Fruit fly (Drosophila melanogaster) whole organism, prepupa: ENCODE results near the gene Teh2.

Experiments used
- Blimp-1 ChIP-seq: fragments of 200-800 bp; sonication (Bioruptor generic); optimal IDR thresholded peaks from 3 replicates; lab custom pipeline; 2017; ENCODE audit warnings: missing biosample characterization, missing genetic modification characterization, mild to moderate bottlenecking, moderate library complexity, missing genetic modification reagents
- CG10631 ChIP-seq: fragments of 200-800 bp; sonication (Bioruptor generic); optimal IDR thresholded peaks from 2 replicates; lab custom pipeline; 2016; ENCODE audit warnings: missing biosample characterization, missing genetic modification characterization
- CG11762 ChIP-seq: fragments of 200-800 bp; sonication (Bioruptor generic); optimal IDR thresholded peaks from 3 replicates; lab custom pipeline; 2016; ENCODE audit warnings: missing biosample characterization, missing genetic modification characterization; ENCODE audit not compliant: insufficient read depth
- CG11902 ChIP-seq: fragments of 200-800 bp; sonication (Bioruptor generic); optimal IDR thresholded peaks from 3 replicates; lab custom pipeline; 2016; ENCODE audit warnings: missing biosample characterization, missing genetic modification characterization
- CG15336 ChIP-seq: fragments of 200-800 bp; sonication (Bioruptor generic); IDR thresholded peaks from 2 replicates; pipeline ENCODE4 v1.3.6; 2022; ENCODE audit warnings: missing biosample characterization, missing genetic modification characterization
- CG1621 ChIP-seq: fragments of 200-800 bp; sonication (Bioruptor generic); optimal IDR thresholded peaks from 3 replicates; lab custom pipeline; 2018; ENCODE audit warnings: missing biosample characterization, mild to moderate bottlenecking, missing genetic modification characterization
- CG16779 ChIP-seq: fragments of 200-800 bp; sonication (Bioruptor generic); optimal IDR thresholded peaks from 3 replicates; lab custom pipeline; 2017; ENCODE audit warnings: missing biosample characterization, mild to moderate bottlenecking, missing genetic modification characterization
- CG3032 ChIP-seq: fragments of 200-800 bp; optimal IDR thresholded peaks from 2 replicates; lab custom pipeline; 2019; ENCODE audit warnings: missing biosample characterization, mild to moderate bottlenecking, missing genetic modification characterization, moderate library complexity
- CG31627 ChIP-seq: fragments of 200-800 bp; sonication (Bioruptor generic); optimal IDR thresholded peaks from 3 replicates; lab custom pipeline; 2016; ENCODE audit warnings: missing biosample characterization, missing genetic modification characterization
- CG3919 ChIP-seq: fragments of 200-800 bp; sonication (Bioruptor generic); optimal IDR thresholded peaks from 3 replicates; lab custom pipeline; 2016; ENCODE audit warnings: missing biosample characterization, missing genetic modification characterization
- CG6163 ChIP-seq: fragments of 200-800 bp; sonication (Bioruptor generic); IDR thresholded peaks from 3 replicates; pipeline ENCODE4 v1.3.6; 2022; ENCODE audit warnings: missing biosample characterization, missing genetic modification characterization
- CG6276 ChIP-seq: fragments of 200-800 bp; sonication (Bioruptor generic); optimal IDR thresholded peaks from 2 replicates; lab custom pipeline; 2017; ENCODE audit warnings: missing biosample characterization, mild to moderate bottlenecking, missing genetic modification characterization
- CG6808 ChIP-seq: fragments of 200-800 bp; sonication (Bioruptor generic); optimal IDR thresholded peaks from 3 replicates; lab custom pipeline; 2017; ENCODE audit warnings: missing biosample characterization, missing genetic modification characterization, mild to moderate bottlenecking, moderate library complexity, missing genetic modification reagents
- CG7368 ChIP-seq: fragments of 200-800 bp; sonication (Bioruptor generic); optimal IDR thresholded peaks from 3 replicates; lab custom pipeline; 2016; ENCODE audit warnings: missing biosample characterization, missing genetic modification characterization
- CG8119 ChIP-seq: fragments of 200-800 bp; sonication (Bioruptor generic); IDR thresholded peaks from 3 replicates; pipeline ENCODE4 v1.3.6; 2022; ENCODE audit warnings: missing biosample characterization, missing genetic modification characterization
- Eip75B ChIP-seq: fragments of 200-800 bp; sonication (Bioruptor generic); optimal IDR thresholded peaks from 3 replicates; lab custom pipeline; 2016; ENCODE audit warnings: missing biosample characterization, missing genetic modification characterization
- Eip78C ChIP-seq: fragments of 200-800 bp; sonication (Bioruptor generic); peaks from one replicate; lab custom pipeline; 2016; ENCODE audit warnings: missing biosample characterization, missing genetic modification characterization
- Gug ChIP-seq: fragments of 200-800 bp; sonication (Bioruptor generic); IDR thresholded peaks from 2 replicates; pipeline ENCODE4 v1.3.6; 2022; ENCODE audit warnings: missing biosample characterization, missing genetic modification characterization
- Hr39 ChIP-seq: fragments of 200-800 bp; sonication (Bioruptor generic); optimal IDR thresholded peaks from 2 replicates; lab custom pipeline; 2016; ENCODE audit warnings: missing biosample characterization, missing genetic modification characterization
- Met ChIP-seq: fragments of 200-800 bp; sonication (Bioruptor generic); optimal IDR thresholded peaks from 3 replicates; lab custom pipeline; 2016; ENCODE audit warnings: missing biosample characterization, missing genetic modification characterization
- Sox102F ChIP-seq: fragments of 200-800 bp; sonication (Bioruptor generic); optimal IDR thresholded peaks from 2 replicates; lab custom pipeline; 2016; ENCODE audit warnings: missing biosample characterization, mild to moderate bottlenecking, missing genetic modification characterization
- Sox14 ChIP-seq: fragments of 200-800 bp; sonication (Bioruptor generic); optimal IDR thresholded peaks from 3 replicates; lab custom pipeline; 2016; ENCODE audit warnings: missing biosample characterization, missing genetic modification characterization
- Sox15 ChIP-seq: fragments of 200-800 bp; sonication (Bioruptor generic); optimal IDR thresholded peaks from 3 replicates; lab custom pipeline; 2016; ENCODE audit warnings: missing biosample characterization, missing genetic modification characterization
- cyc ChIP-seq: fragments of 200-800 bp; sonication (Bioruptor generic); optimal IDR thresholded peaks from 3 replicates; lab custom pipeline; 2016; ENCODE audit warnings: missing biosample characterization, missing genetic modification characterization
- eg ChIP-seq: fragments of 200-800 bp; sonication (Bioruptor generic); IDR thresholded peaks from 3 replicates; pipeline ENCODE4 v1.3.6; 2022; ENCODE audit warnings: missing biosample characterization, missing genetic modification characterization
- esn ChIP-seq: fragments of 200-800 bp; sonication (Bioruptor generic); optimal IDR thresholded peaks from 2 replicates; lab custom pipeline; 2016; ENCODE audit warnings: missing biosample characterization, mild to moderate bottlenecking, missing genetic modification characterization, moderate library complexity
- fkh ChIP-seq: fragments of 200-800 bp; sonication (Bioruptor generic); optimal IDR thresholded peaks from 3 replicates; lab custom pipeline; 2017; ENCODE audit warnings: missing biosample characterization, mild to moderate bottlenecking, missing genetic modification characterization, moderate library complexity
- lz ChIP-seq: fragments of 200-800 bp; sonication (Bioruptor generic); optimal IDR thresholded peaks from 3 replicates; lab custom pipeline; 2016; ENCODE audit warnings: missing biosample characterization, missing genetic modification characterization
- pdm3 ChIP-seq: fragments of 200-800 bp; sonication (Bioruptor generic); optimal IDR thresholded peaks from 3 replicates; lab custom pipeline; 2016; ENCODE audit warnings: missing biosample characterization, missing genetic modification characterization
- svp ChIP-seq: fragments of 200-800 bp; sonication (Bioruptor generic); peaks from one replicate; lab custom pipeline; 2016; ENCODE audit warnings: missing biosample characterization, missing genetic modification characterization
- topi ChIP-seq: fragments of 200-800 bp; sonication (Bioruptor generic); optimal IDR thresholded peaks from 3 replicates; lab custom pipeline; 2016; ENCODE audit warnings: missing biosample characterization, missing genetic modification characterization

Teh2 gene

dm6 chr3L:4148406-4148975, 39.3 kb downstream of the Teh2 start, which contains the start of gene CG1299 (continued):
- TF ChIP-seq CG1621 (tag; lab: Kevin White, UChicago) = peak; percentile 57
- no peak for TF ChIP-seq Met (GFP tag; lab: Kevin White, UChicago)
- peak; percentile 18 for TF ChIP-seq Eip75B (GFP tag; lab: Kevin White, UChicago)
- no peak for TF ChIP-seq CG6276 (GFP tag; lab: Kevin White, UChicago)
- no peak for TF ChIP-seq CG10631 (GFP tag; lab: Kevin White, UChicago)
- TF ChIP-seq eg (GFP tag; lab: Robert Waterston, UW) = no peak
- no peak for TF ChIP-seq fkh
- TF ChIP-seq CG11902 (GFP tag; lab: Kevin White, UChicago) = no peak
- no peak for TF ChIP-seq Sox102F (GFP tag; lab: Kevin White, UChicago)

dm6 chr3L:4145229-4145628, 42.6 kb downstream of the Teh2 start:
- TF ChIP-seq lz (GFP tag; lab: Kevin White, UChicago) = no peak
- TF ChIP-seq CG31627 (GFP tag; lab: Kevin White, UChicago) = no peak
- TF ChIP-seq CG15336 (GFP tag; lab: Robert Waterston, UW) = no peak
- no peak for TF ChIP-seq Met (GFP tag; lab: Kevin White, UChicago)
- TF ChIP-seq Eip75B (GFP tag; lab: Kevin White, UChicago) = no peak

DNA sequence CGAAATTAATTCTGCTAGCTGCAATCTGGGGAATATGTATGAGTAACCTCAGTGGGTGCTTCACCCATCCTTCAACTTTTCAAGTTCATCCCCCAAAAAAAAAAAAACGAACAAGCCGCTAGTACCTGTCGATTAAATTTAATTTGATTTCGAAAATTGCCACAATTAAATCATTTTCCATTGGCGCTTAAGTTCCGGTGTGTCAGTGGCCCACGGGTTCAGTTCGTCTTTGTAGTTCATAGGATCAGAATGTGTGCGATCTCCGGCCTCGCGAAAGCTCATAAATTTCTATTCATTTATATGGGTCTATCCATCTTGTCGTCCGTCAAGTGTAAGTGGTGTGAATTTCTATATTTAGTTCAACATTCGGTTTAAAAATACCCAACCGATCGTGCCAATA, 45.8 kb downstream of the Teh2 start, which contains the start of gene CG32260:
Gene CG32260 (plus strand): TSS at position 301 of the 400 bp plus-strand sequence.
- no peak for TF ChIP-seq Hr39 (GFP tag; lab: Kevin White, UChicago)
- TF ChIP-seq Sox15 (GFP tag; lab: Kevin White, UChicago) = no peak
- no peak for TF ChIP-seq CG6808
- no peak for TF ChIP-seq CG3919 (GFP tag; lab: Kevin White, UChicago)
- no peak for TF ChIP-seq CG6163
- no peak for TF ChIP-seq Gug (GFP tag; lab: Robert Waterston, UW)
- TF ChIP-seq topi (GFP tag; lab: Kevin White, UChicago) = no peak
- no peak for TF ChIP-seq Eip78C (GFP tag; lab: Kevin White, UChicago)
- TF ChIP-seq CG7368 (GFP tag; lab: Kevin White, UChicago) = no peak
- TF ChIP-seq cyc (GFP tag; lab: Kevin White, UChicago) = no peak
- no peak for TF ChIP-seq Blimp-1 (GFP tag; lab: Kevin White, UChicago)
- TF ChIP-seq pdm3 (GFP tag; lab: Kevin White, UChicago) = no peak
- TF ChIP-seq CG11762 = no peak
- no peak for TF ChIP-seq CG1621 (tag; lab: Kevin White, UChicago)

- no peak for TF ChIP-seq CG16779 (tag; lab: Kevin White, UChicago)
- TF ChIP-seq svp (GFP tag; lab: Kevin White, UChicago) = peak; percentile 20
These were observed 46.7 kb downstream of the Teh2 start, which contains the start of gene Akh for dm6 chr3L:4141167-4141566. Akh (plus strand) TSS chr3L:4141467.

DNA sequence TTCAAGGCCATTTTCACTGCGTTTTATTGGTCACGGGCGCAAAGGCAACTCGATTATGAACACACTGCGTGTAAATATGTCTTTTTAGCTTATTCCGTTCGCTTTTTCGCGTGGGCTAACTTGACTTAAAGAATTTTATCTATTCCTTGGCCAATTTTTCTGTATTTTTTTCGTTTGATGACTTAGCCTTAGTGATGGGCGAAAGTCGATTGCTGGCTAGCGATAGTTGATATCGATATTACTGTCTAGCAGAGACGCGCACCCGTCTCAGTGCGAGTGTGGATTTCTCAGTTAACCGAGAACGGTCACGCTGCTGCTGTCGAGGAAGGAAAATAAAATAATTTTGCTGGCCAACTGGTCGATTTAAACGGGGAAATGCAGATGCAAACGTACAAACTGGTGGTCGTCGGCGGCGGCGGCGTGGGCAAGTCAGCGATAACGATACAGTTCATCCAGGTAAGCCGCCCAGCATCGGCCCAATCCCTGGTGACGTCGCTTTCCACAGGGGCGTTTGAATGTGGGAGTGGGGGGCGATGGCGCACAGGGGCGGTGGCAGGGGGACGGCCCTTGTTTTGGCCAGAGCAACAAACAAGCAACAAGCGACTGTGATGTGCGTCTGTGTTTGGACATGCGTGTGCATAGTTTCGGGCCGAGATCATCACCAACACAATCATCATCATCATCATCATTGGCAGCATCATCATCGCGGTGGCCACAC, 48.9 kb downstream of the Teh2 start, which contains the start of the genes Rop and Ras64B:
Gene Rop (minus strand): TSS at position 193 of the 718 bp plus-strand sequence.
Gene Ras64B (plus strand): TSS at position 273 of the 718 bp plus-strand sequence.
- TF ChIP-seq esn (GFP tag; lab: Kevin White, UChicago) (peak; percentile 57), CG6163 (no peak), topi (GFP tag; lab: Kevin White, UChicago) (no peak), CG15336 (GFP tag; lab: Robert Waterston, UW) (peak; percentile 14; the same call in 1 of the 2 replicates), CG8119 (peak; percentile 22; the same call in 1 of the 3 replicates), CG3032 (tag; lab: Kevin White, UChicago) (peak; percentile 29), fkh (peak; percentile 87), pdm3 (GFP tag; lab: Kevin White, UChicago) (no peak), svp (GFP tag; lab: Kevin White, UChicago) (peak; percentile 94), Sox14 (GFP tag; lab: Kevin White, UChicago) (peak; percentile 75), lz (GFP tag; lab: Kevin White, UChicago) (peak; percentile 20)
